Worm (Caenorhabditis elegans): ENCODE results near the gene F23B12.1.

DNA sequence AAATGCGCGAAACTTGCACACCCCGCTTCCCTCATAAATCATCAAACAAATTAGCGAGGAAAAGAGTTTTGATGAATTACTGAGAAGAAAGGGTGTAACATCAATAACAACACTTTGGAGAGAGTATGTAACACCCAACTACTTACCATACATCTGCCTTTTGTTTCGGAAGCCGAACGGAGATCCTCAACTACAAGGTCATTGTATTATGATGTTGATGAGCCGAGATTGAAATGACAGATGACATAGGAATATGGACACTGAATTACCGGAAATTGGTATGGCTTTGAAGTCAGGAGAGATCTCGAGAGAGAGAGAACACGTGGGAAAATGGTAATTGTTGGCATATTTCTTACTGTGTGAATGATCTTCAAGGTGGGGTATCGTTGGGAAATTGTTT lies 3.0 kb upstream of the F23B12.1 start:
- TF ChIP-seq aha-1 (tag) (no peak), pqm-1 (tag; optimal IDR thresholded peaks at IDR 0.05) (no peak), mdl-1 (tag; optimal IDR thresholded peaks at IDR 0.05) (no peak), snpc-4 (tag; optimal IDR thresholded peaks at IDR 0.05) (no peak), R02D3.7 (tag; optimal IDR thresholded peaks at IDR 0.05) (no peak), lin-15B (tag; optimal IDR thresholded peaks at IDR 0.05) (no peak), ceh-32 (tag; optimal IDR thresholded peaks at IDR 0.05; ENCODE audit: poor library complexity) (no peak), nhr-77 (tag; optimal IDR thresholded peaks at IDR 0.05) (no peak), ztf-11 (tag; optimal IDR thresholded peaks at IDR 0.05) (no peak)

All from whole organism, L4 larva.